Worm (Caenorhabditis elegans): ENCODE results near the gene sdz-36.

The sdz-36 gene

ce11 chrIV:9653184-9653583, 37.6 kb upstream of the sdz-36 start, which contains the start of gene F58G6.3 (continued):
- TF ChIP-seq zip-11 (GFP tag; IDR thresholded peaks at IDR 0.05), result no peak
- TF ChIP-seq nhr-28 (tag; optimal IDR thresholded peaks at IDR 0.05), result no peak
- TF ChIP-seq tag-97 (GFP tag; IDR thresholded peaks at IDR 0.05), result no peak
- no peak for TF ChIP-seq jun-1 (tag; optimal IDR thresholded peaks at IDR 0.05)
- no peak for TF ChIP-seq sdz-12 (GFP tag; optimal IDR thresholded peaks at IDR 0.05)
- no peak for TF ChIP-seq nhr-6 (tag; optimal IDR thresholded peaks at IDR 0.05)
- TF ChIP-seq madf-5 (GFP tag; IDR thresholded peaks at IDR 0.05), result no peak
- no peak for TF ChIP-seq T26A8.4 (GFP tag; IDR thresholded peaks at IDR 0.05)
- no peak for TF ChIP-seq mxl-3 (GFP tag; optimal IDR thresholded peaks at IDR 0.05)
- no peak for TF ChIP-seq lin-1 (GFP tag; IDR thresholded peaks at IDR 0.05)
- no peak for TF ChIP-seq nhr-41 (GFP tag; IDR thresholded peaks at IDR 0.05)
- TF ChIP-seq lin-29 (GFP tag; IDR thresholded peaks at IDR 0.05), result no peak
- no peak for TF ChIP-seq unc-39 (tag; optimal IDR thresholded peaks at IDR 0.05)
- no peak for TF ChIP-seq hlh-11 (tag; optimal IDR thresholded peaks at IDR 0.05)
- no peak for TF ChIP-seq nhr-102 (tag; optimal IDR thresholded peaks at IDR 0.05)

ce11 chrIV:9654017-9654416, 36.7 kb upstream of the sdz-36 start, which contains the start of gene F58G6.7:
Gene F58G6.7, plus strand, starts transcription at chrIV:9654317.
- TF ChIP-seq saeg-2 (GFP tag; IDR thresholded peaks at IDR 0.05) (no peak), lim-7 (GFP tag; IDR thresholded peaks at IDR 0.05) (no peak), zfp-2 (tag; optimal IDR thresholded peaks at IDR 0.05) (no peak), lin-15B (tag; optimal IDR thresholded peaks at IDR 0.05) (no peak), ceh-44 (GFP tag; IDR thresholded peaks at IDR 0.05) (no peak), mxl-2 (GFP tag; conservative IDR thresholded peaks at IDR 0.05) (no peak), dmd-6 (GFP tag; IDR thresholded peaks at IDR 0.05) (no peak), lin-39 (tag; optimal IDR thresholded peaks at IDR 0.05) (no peak), nhr-77 (tag; optimal IDR thresholded peaks at IDR 0.05) (no peak), snpc-4 (tag; optimal IDR thresholded peaks at IDR 0.05) (no peak), nhr-6 (tag; optimal IDR thresholded peaks at IDR 0.05) (no peak), Y48G9A.11 (GFP tag; IDR thresholded peaks at IDR 0.05) (no peak), unc-39 (tag; optimal IDR thresholded peaks at IDR 0.05) (no peak), D1046.2 (GFP tag; IDR thresholded peaks at IDR 0.05) (no peak), pha-4 (GFP tag; IDR thresholded peaks at IDR 0.05) (no peak), pha-4 (tag; optimal IDR thresholded peaks at IDR 0.05) (no peak), nhr-41 (GFP tag; IDR thresholded peaks at IDR 0.05) (no peak), ces-1 (GFP tag; optimal IDR thresholded peaks at IDR 0.05) (no peak), nhr-237 (tag; optimal IDR thresholded peaks at IDR 0.05) (no peak), snpc-1.2 (GFP tag; IDR thresholded peaks at IDR 0.05) (no peak)

ce11 chrIV:9655556-9655955, 35.2 kb upstream of the sdz-36 start:
- peak; percentile 41 for TF ChIP-seq ces-1 (GFP tag; optimal IDR thresholded peaks at IDR 0.05)
- no peak for TF ChIP-seq lin-13 (GFP tag; optimal IDR thresholded peaks at IDR 0.05)

- TF ChIP-seq zfp-3 (GFP tag; conservative IDR thresholded peaks at IDR 0.05), result no peak
- no peak for TF ChIP-seq snpc-4 (tag; optimal IDR thresholded peaks at IDR 0.05)
- TF ChIP-seq lin-39 (tag; optimal IDR thresholded peaks at IDR 0.05), result no peak
- no peak for TF ChIP-seq daf-19 (GFP tag; conservative IDR thresholded peaks at IDR 0.05)
- TF ChIP-seq lin-29 (GFP tag; IDR thresholded peaks at IDR 0.05), result no peak
- no peak for TF ChIP-seq nhr-76 (tag; optimal IDR thresholded peaks at IDR 0.05)
- TF ChIP-seq nhr-111 (GFP tag; optimal IDR thresholded peaks at IDR 0.05), result no peak
Measured at ce11 chrIV:9657753-9658152, 33.0 kb upstream of the sdz-36 start, which contains the start of gene acc-1. Gene acc-1, plus strand, starts transcription at chrIV:9658053.

Data from whole organism, L4 larva.